Fruit fly (Drosophila melanogaster) whole organism, embryonic: ENCODE measurements around the gene CG5968.
A peak's percentile ranks its signal among the peaks of the same experiment; 100 is the strongest.

Source experiments
- Bteb2 ChIP-seq: fragments of 200-800 bp; sonication (Bioruptor generic); optimal IDR thresholded peaks from 2 replicates; lab custom pipeline; 2016; ENCODE audit warnings: missing biosample characterization, missing genetic modification characterization
- CG10654 ChIP-seq: fragments of 200-800 bp; sonication (Bioruptor generic); optimal IDR thresholded peaks from 2 replicates; lab custom pipeline; 2016; ENCODE audit warnings: missing biosample characterization, missing genetic modification characterization
- CG12659 ChIP-seq: fragments of 200-800 bp; sonication (Bioruptor generic); optimal IDR thresholded peaks from 3 replicates; lab custom pipeline; 2017; ENCODE audit warnings: mild to moderate bottlenecking, missing biosample characterization, missing genetic modification reagents, missing genetic modification characterization
- CG15269 ChIP-seq: fragments of 200-800 bp; sonication (Bioruptor generic); optimal IDR thresholded peaks from 2 replicates; lab custom pipeline; 2018; ENCODE audit warnings: missing biosample characterization, mild to moderate bottlenecking, missing genetic modification characterization, moderate library complexity
- CG15601 ChIP-seq: fragments of 200-800 bp; sonication (Bioruptor generic); optimal IDR thresholded peaks from 3 replicates; lab custom pipeline; 2019; ENCODE audit warnings: missing biosample characterization, mild to moderate bottlenecking, missing genetic modification characterization, moderate library complexity
- CG17328 ChIP-seq: fragments of 200-800 bp; sonication (Bioruptor generic); IDR thresholded peaks from 2 replicates; pipeline ENCODE4 v1.3.6; 2022; ENCODE audit warnings: missing biosample characterization, missing genetic modification characterization
- CG18764 ChIP-seq: fragments of 200-800 bp; sonication (Bioruptor generic); optimal IDR thresholded peaks from 3 replicates; lab custom pipeline; 2016; ENCODE audit warnings: missing biosample characterization, missing genetic modification characterization
- CG2202 ChIP-seq: fragments of 200-800 bp; sonication (Bioruptor generic); optimal IDR thresholded peaks from 2 replicates; lab custom pipeline; 2018; ENCODE audit warnings: missing biosample characterization, mild to moderate bottlenecking, missing genetic modification characterization
- CG30403 ChIP-seq: fragments of 200-800 bp; sonication (Bioruptor generic); optimal IDR thresholded peaks from 3 replicates; lab custom pipeline; 2016; ENCODE audit warnings: missing biosample characterization, missing genetic modification characterization
- CG31441 ChIP-seq: fragments of 200-800 bp; sonication (Bioruptor generic); IDR thresholded peaks from 2 replicates; pipeline ENCODE4 v1.3.6; 2022; ENCODE audit warnings: missing biosample characterization, missing genetic modification characterization
- CG34422 ChIP-seq: fragments of 200-800 bp; sonication (Bioruptor generic); IDR thresholded peaks from 3 replicates; pipeline ENCODE4 v1.3.6; 2022; ENCODE audit warnings: missing biosample characterization, missing genetic modification characterization
- CG3838 ChIP-seq: fragments of 200-800 bp; sonication (Bioruptor generic); optimal IDR thresholded peaks from 3 replicates; lab custom pipeline; 2016; ENCODE audit warnings: missing biosample characterization, missing genetic modification characterization
- CG9727 ChIP-seq: fragments of 200-800 bp; sonication (Bioruptor generic); optimal IDR thresholded peaks from 3 replicates; lab custom pipeline; 2017; ENCODE audit warnings: missing biosample characterization, mild to moderate bottlenecking, missing genetic modification characterization
- D19A ChIP-seq: fragments of 200-800 bp; optimal IDR thresholded peaks from 3 replicates; lab custom pipeline; 2019; ENCODE audit warnings: missing biosample characterization, mild to moderate bottlenecking, missing genetic modification characterization, moderate library complexity
- Dll ChIP-seq: fragments of 200-800 bp; sonication (Bioruptor generic); IDR thresholded peaks from 4 replicates; pipeline ENCODE4 v1.3.6; 2022; ENCODE audit warnings: missing biosample characterization, missing genetic modification characterization; ENCODE audit not compliant: partially characterized antibody
- Drgx ChIP-seq: fragments of 200-800 bp; sonication (Bioruptor generic); IDR thresholded peaks from 2 replicates; pipeline ENCODE4 v1.3.6; 2022; ENCODE audit warnings: missing biosample characterization, missing genetic modification characterization
- Elba2 ChIP-seq: fragments of 200-800 bp; sonication (Bioruptor generic); optimal IDR thresholded peaks from 3 replicates; lab custom pipeline; 2016; ENCODE audit warnings: missing biosample characterization, missing genetic modification characterization
- Fer3 ChIP-seq: fragments of 200-800 bp; sonication (Bioruptor generic); optimal IDR thresholded peaks from 2 replicates; lab custom pipeline; 2018; ENCODE audit warnings: missing biosample characterization, mild to moderate bottlenecking, missing genetic modification characterization, moderate library complexity
- H2.0 ChIP-seq: fragments of 200-800 bp; sonication (Bioruptor generic); IDR thresholded peaks from 2 replicates; pipeline ENCODE4 v1.3.6; 2022; ENCODE audit warnings: missing biosample characterization, missing genetic modification characterization
- Mes4 ChIP-seq: fragments of 200-800 bp; sonication (Bioruptor generic); optimal IDR thresholded peaks from 2 replicates; lab custom pipeline; 2016; ENCODE audit warnings: missing biosample characterization, missing genetic modification characterization
- Mrtf ChIP-seq: fragments of 200-800 bp; sonication (Bioruptor generic); IDR thresholded peaks from 3 replicates; pipeline ENCODE4 v1.3.6; 2022; ENCODE audit warnings: missing biosample characterization, missing genetic modification characterization
- NC2α ChIP-seq: fragments of 200-800 bp; sonication (Bioruptor generic); optimal IDR thresholded peaks from 2 replicates; lab custom pipeline; 2016; ENCODE audit warnings: missing biosample characterization, missing genetic modification characterization
- Neu2 ChIP-seq: fragments of 200-800 bp; sonication (Bioruptor generic); optimal IDR thresholded peaks from 3 replicates; lab custom pipeline; 2016; ENCODE audit warnings: missing biosample characterization, missing genetic modification characterization, borderline replicate concordance
- Ptx1 ChIP-seq: fragments of 200-800 bp; sonication (Bioruptor generic); IDR thresholded peaks from 2 replicates; pipeline ENCODE4 v1.3.6; 2022; ENCODE audit warnings: missing biosample characterization, missing genetic modification characterization
- Rfx ChIP-seq: fragments of 200-800 bp; sonication (Bioruptor generic); IDR thresholded peaks from 2 replicates; pipeline ENCODE4 v1.3.6; 2022; ENCODE audit warnings: missing biosample characterization, missing genetic modification characterization
- Stat92E ChIP-seq, 3 experiments: fragments of >200 bp in 2 of 3; fragments of 200-800 bp in 1 of 3; sonication (Bioruptor generic) in 1 of 3; optimal IDR thresholded peaks; 2 replicates each; lab custom pipeline; 2017 to 2019; ENCODE audit warnings: missing biosample characterization in 3 of 3, missing genetic modification characterization in 3 of 3, mild to moderate bottlenecking in 1 of 3, moderate library complexity in 1 of 3
- Trl ChIP-seq, 3 experiments: fragments of >200 bp in 2 of 3; fragments of 200-800 bp in 1 of 3; sonication (Bioruptor generic) in 1 of 3; optimal IDR thresholded peaks; 2 replicates in 1 of 3; 3 replicates in 2 of 3; lab custom pipeline; 2016 to 2017; ENCODE audit warnings: missing biosample characterization in 1 of 3, missing genetic modification characterization in 1 of 3
- ab ChIP-seq: fragments of 200-800 bp; sonication (Bioruptor generic); optimal IDR thresholded peaks from 2 replicates; lab custom pipeline; 2016; ENCODE audit warnings: missing biosample characterization, missing genetic modification characterization
- amos ChIP-seq: fragments of 200-800 bp; sonication (Bioruptor generic); IDR thresholded peaks from 2 replicates; pipeline ENCODE4 v1.3.6; 2022; ENCODE audit warnings: missing biosample characterization, missing genetic modification characterization; ENCODE audit not compliant: partially characterized antibody
- ato ChIP-seq: fragments of 200-800 bp; sonication (Bioruptor generic); IDR thresholded peaks from 2 replicates; pipeline ENCODE4 v1.3.6; 2022; ENCODE audit warnings: missing biosample characterization, missing genetic modification characterization; ENCODE audit not compliant: partially characterized antibody
- cato ChIP-seq: fragments of 200-800 bp; sonication (Bioruptor generic); optimal IDR thresholded peaks from 2 replicates; lab custom pipeline; 2016; ENCODE audit warnings: missing biosample characterization, missing genetic modification characterization, borderline replicate concordance
- chif ChIP-seq, 2 experiments: fragments of 200-800 bp; sonication (Bioruptor generic); optimal IDR thresholded peaks; 3 replicates each; lab custom pipeline; 2016; ENCODE audit warnings: missing biosample characterization in 2 of 2, missing genetic modification characterization in 2 of 2
- ci ChIP-seq: fragments of 200-800 bp; sonication (Bioruptor generic); IDR thresholded peaks from 3 replicates; pipeline ENCODE4 v1.3.6; 2022; ENCODE audit warnings: missing biosample characterization, missing genetic modification characterization
- crol ChIP-seq: fragments of 200-800 bp; sonication (Bioruptor generic); IDR thresholded peaks from 2 replicates; pipeline ENCODE4 v1.3.6; 2022; ENCODE audit warnings: missing biosample characterization, missing genetic modification characterization
- eve ChIP-seq, 2 experiments: fragments of >200 bp; optimal IDR thresholded peaks; 2 replicates each; lab custom pipeline; 2017; ENCODE audit warnings: missing biosample characterization in 2 of 2, missing genetic modification characterization in 2 of 2
- gcm ChIP-seq: fragments of 200-800 bp; sonication (Bioruptor generic); optimal IDR thresholded peaks from 2 replicates; lab custom pipeline; 2019; ENCODE audit warnings: missing biosample characterization, mild to moderate bottlenecking, missing genetic modification characterization, moderate library complexity
- ken ChIP-seq: fragments of 200-800 bp; sonication (Bioruptor generic); IDR thresholded peaks from 3 replicates; pipeline ENCODE4 v1.3.6; 2022; ENCODE audit warnings: missing biosample characterization, missing genetic modification characterization
- lmd ChIP-seq: fragments of 200-800 bp; sonication (Bioruptor generic); IDR thresholded peaks from 2 replicates; pipeline ENCODE4 v1.3.6; 2022; ENCODE audit warnings: missing biosample characterization, missing genetic modification characterization
- mirr ChIP-seq: fragments of 200-800 bp; sonication (Bioruptor generic); optimal IDR thresholded peaks from 3 replicates; lab custom pipeline; 2018; ENCODE audit warnings: missing biosample characterization, mild to moderate bottlenecking, missing genetic modification characterization
- odd ChIP-seq: fragments of 200-800 bp; sonication (Bioruptor generic); optimal IDR thresholded peaks from 2 replicates; lab custom pipeline; 2017; ENCODE audit warnings: missing biosample characterization, mild to moderate bottlenecking, missing genetic modification characterization
- onecut ChIP-seq: fragments of 200-800 bp; sonication (Bioruptor generic); IDR thresholded peaks from 2 replicates; pipeline ENCODE4 v1.3.6; 2022; ENCODE audit warnings: missing biosample characterization, missing genetic modification characterization
- otp ChIP-seq: fragments of 200-800 bp; sonication (Bioruptor generic); IDR thresholded peaks from 3 replicates; pipeline ENCODE4, ENCODE4 v1.3.6; 2022; ENCODE audit warnings: missing biosample characterization, missing genetic modification characterization
- pb ChIP-seq: fragments of 200-800 bp; sonication (Bioruptor generic); optimal IDR thresholded peaks from 3 replicates; lab custom pipeline; 2016; ENCODE audit warnings: missing biosample characterization, missing genetic modification characterization
- repo ChIP-seq: fragments of 200-800 bp; sonication (Bioruptor generic); optimal IDR thresholded peaks from 2 replicates; lab custom pipeline; 2016; ENCODE audit warnings: missing biosample characterization, missing genetic modification characterization
- ro ChIP-seq: fragments of 200-800 bp; sonication (Bioruptor generic); IDR thresholded peaks from 2 replicates; pipeline ENCODE4 v1.3.6; 2022; ENCODE audit warnings: missing biosample characterization, missing genetic modification characterization
- sob ChIP-seq: fragments of 200-800 bp; sonication (Bioruptor generic); IDR thresholded peaks from 2 replicates; pipeline ENCODE4 v1.3.6; 2022; ENCODE audit warnings: missing biosample characterization, missing genetic modification characterization
- stc ChIP-seq: fragments of 200-800 bp; sonication (Bioruptor generic); IDR thresholded peaks from 2 replicates; pipeline ENCODE4 v1.3.6; 2022; ENCODE audit warnings: missing biosample characterization, missing genetic modification characterization
- tin ChIP-seq: fragments of 200-800 bp; sonication (Bioruptor generic); optimal IDR thresholded peaks from 3 replicates; lab custom pipeline; 2016; ENCODE audit warnings: missing biosample characterization, missing genetic modification characterization
- usp ChIP-seq: fragments of >200 bp; optimal IDR thresholded peaks from 2 replicates; lab custom pipeline; 2017; ENCODE audit warnings: missing biosample characterization, missing genetic modification characterization
- vnd ChIP-seq: fragments of 200-800 bp; sonication (Bioruptor generic); IDR thresholded peaks from 3 replicates; pipeline ENCODE4 v1.3.6; 2022; ENCODE audit warnings: missing biosample characterization, missing genetic modification characterization; ENCODE audit not compliant: partially characterized antibody
- zfh1 ChIP-seq: fragments of 200-800 bp; sonication (Bioruptor generic); IDR thresholded peaks from 3 replicates; pipeline ENCODE4 v1.3.6; 2022; ENCODE audit warnings: missing biosample characterization, missing genetic modification characterization

CG5968 gene

dm6 chr2L:16541733-16542132 is 8.0 kb downstream of the CG5968 start (continued):
- TF ChIP-seq CG15601 (tag; lab: Kevin White, UChicago) = no peak
- peak; percentile 21 for TF ChIP-seq CG30403
- TF ChIP-seq NC2α (GFP tag; lab: Kevin White, UChicago) = no peak
- peak; percentile 38 for TF ChIP-seq CG12659 (GFP tag; lab: Kevin White, UChicago)
- TF ChIP-seq onecut (GFP tag; lab: Robert Waterston, UW) = no peak
- no peak for TF ChIP-seq CG2202 (tag; lab: Kevin White, UChicago)
- no peak for TF ChIP-seq CG10654
- no peak for TF ChIP-seq CG17328 (GFP tag; lab: Robert Waterston, UW)
- no peak for TF ChIP-seq Neu2
- 0 out of 2 replicates have a peak, but pooled peaks have one; percentile 15 for TF ChIP-seq sob (GFP tag; lab: Robert Waterston, UW)
- TF ChIP-seq Elba2 = no peak
- TF ChIP-seq tin (GFP tag; lab: Kevin White, UChicago) = no peak
- TF ChIP-seq Mrtf (GFP tag; lab: Robert Waterston, UW) = peak; percentile 32; the same call in 1 of the 3 replicates
- no peak for TF ChIP-seq Fer3
- TF ChIP-seq CG34422 (GFP tag; lab: Robert Waterston, UW) = no peak
- TF ChIP-seq Mes4 (GFP tag; lab: Kevin White, UChicago) = no peak
- TF ChIP-seq Ptx1 (GFP tag; lab: Robert Waterston, UW) = peak; percentile 49
- TF ChIP-seq ci = 0 out of 3 replicates have a peak, but pooled peaks have one; percentile 13
- TF ChIP-seq ro (GFP tag; lab: Robert Waterston, UW) = no peak
- no peak for TF ChIP-seq repo (GFP tag; lab: Kevin White, UChicago)
- TF ChIP-seq Dll = no peak
- TF ChIP-seq pb (GFP tag; lab: Kevin White, UChicago) = no peak
- no peak for TF ChIP-seq Trl (optimal IDR thresholded peaks at IDR 0.05; lab: Kevin White, UChicago)
- no peak for TF ChIP-seq Trl (GFP tag; optimal IDR thresholded peaks at IDR 0.05; lab: Kevin White, UChicago)
- TF ChIP-seq CG15269 = peak; percentile 16
- no peak for TF ChIP-seq gcm (GFP tag; lab: Kevin White, UChicago)
- TF ChIP-seq CG9727 (GFP tag; lab: Kevin White, UChicago) = peak; percentile 40
- no peak for TF ChIP-seq lmd (GFP tag; lab: Robert Waterston, UW)
- TF ChIP-seq ken = 0 out of 3 replicates have a peak, but pooled peaks have one; percentile 31
- no peak for TF ChIP-seq otp
- no peak for TF ChIP-seq CG31441
- TF ChIP-seq usp (GFP tag; lab: Kevin White, UChicago) = no peak
- TF ChIP-seq amos (GFP tag; lab: Robert Waterston, UW) = no peak
- TF ChIP-seq mirr (GFP tag; lab: Kevin White, UChicago) = no peak
- TF ChIP-seq H2.0 (GFP tag; lab: Robert Waterston, UW) = 0 out of 2 replicates have a peak, but pooled peaks have one; percentile 24
- no peak for TF ChIP-seq CG3838 (GFP tag; lab: Kevin White, UChicago)
- TF ChIP-seq stc (GFP tag; lab: Robert Waterston, UW) = peak; percentile 47
- no peak for TF ChIP-seq Bteb2 (GFP tag; lab: Kevin White, UChicago)
- no peak for TF ChIP-seq Stat92E (GFP tag; optimal IDR thresholded peaks at IDR 0.05; lab: Kevin White, UChicago)
- no peak for TF ChIP-seq cato (GFP tag; lab: Kevin White, UChicago)
- TF ChIP-seq odd (GFP tag; lab: Kevin White, UChicago) = no peak
- no peak for TF ChIP-seq chif (GFP tag; optimal IDR thresholded peaks at IDR 0.05; lab: Kevin White, UChicago)
- peak; percentile 30; the same call in 1 of the 2 replicates for TF ChIP-seq Rfx
- TF ChIP-seq ato (GFP tag; lab: Robert Waterston, UW) = no peak
- no peak for TF ChIP-seq vnd (GFP tag; lab: Robert Waterston, UW)
- no peak for TF ChIP-seq D19A (tag; lab: Kevin White, UChicago)
- TF ChIP-seq eve (GFP tag; optimal IDR thresholded peaks at IDR 0.05; lab: Kevin White, UChicago) = no peak
- no peak for TF ChIP-seq CG18764 (GFP tag; lab: Kevin White, UChicago)
- TF ChIP-seq zfh1 (GFP tag; lab: Robert Waterston, UW) = no peak
- no peak for TF ChIP-seq Drgx (GFP tag; lab: Robert Waterston, UW)
- TF ChIP-seq ab (GFP tag; lab: Kevin White, UChicago) = no peak
- TF ChIP-seq crol (GFP tag; lab: Robert Waterston, UW) = peak; percentile 55; the same call in 1 of the 2 replicates
